Fruit fly (Drosophila melanogaster): Measurements from ENCODE around the gene CG43931.
A peak's percentile ranks its signal among the peaks of the same experiment; 100 is the strongest.

The CG43931 gene

dm6 chr3L:20918945-20919344 is 21.6 kb downstream of the CG43931 start (continued):
- TF ChIP-seq net (GFP tag; optimal IDR thresholded peaks at IDR 0.05) (no peak), CG10631 (GFP tag; optimal IDR thresholded peaks at IDR 0.05) (peak; percentile 48), Hr4 (GFP tag; optimal IDR thresholded peaks at IDR 0.05) (peak; percentile 73), Eip75B (GFP tag; optimal IDR thresholded peaks at IDR 0.05) (peak; percentile 23), Smox (GFP tag; optimal IDR thresholded peaks at IDR 0.05) (no peak), fd59A (GFP tag; optimal IDR thresholded peaks at IDR 0.05) (peak; percentile 11), Sox14 (GFP tag; optimal IDR thresholded peaks at IDR 0.05) (peak; percentile 2), acj6 (GFP tag; optimal IDR thresholded peaks at IDR 0.05) (no peak), CG6163 (GFP tag; IDR thresholded peaks at IDR 0.05) (0 out of 3 replicates have a peak, but pooled peaks have one; percentile 40), topi (GFP tag; optimal IDR thresholded peaks at IDR 0.05) (no peak), CG10669 (GFP tag; optimal IDR thresholded peaks at IDR 0.05) (no peak), CG11902 (GFP tag; optimal IDR thresholded peaks at IDR 0.05) (no peak), fkh (GFP tag; optimal IDR thresholded peaks at IDR 0.05) (no peak), cyc (GFP tag; optimal IDR thresholded peaks at IDR 0.05) (no peak), CG8632 (GFP tag; optimal IDR thresholded peaks at IDR 0.05) (no peak), spab (GFP tag; optimal IDR thresholded peaks at IDR 0.05) (no peak), CG8319 (GFP tag; optimal IDR thresholded peaks at IDR 0.05) (no peak), CG9139 (GFP tag; optimal IDR thresholded peaks at IDR 0.05) (no peak)

dm6 chr3L:20920495-20920894 is 23.1 kb downstream of the CG43931 start:
- peak; percentile 28 for TF ChIP-seq svp (GFP tag)
- TF ChIP-seq CG34406 (GFP tag; optimal IDR thresholded peaks at IDR 0.05), result no peak

- TF ChIP-seq acj6 (GFP tag; optimal IDR thresholded peaks at IDR 0.05) (no peak), Sox15 (GFP tag; optimal IDR thresholded peaks at IDR 0.05) (no peak), CG3032 (tag; optimal IDR thresholded peaks at IDR 0.05) (no peak), OdsH (GFP tag; optimal IDR thresholded peaks at IDR 0.05) (no peak), CG8632 (GFP tag; optimal IDR thresholded peaks at IDR 0.05) (no peak), lz (GFP tag; optimal IDR thresholded peaks at IDR 0.05) (no peak), Lpt (GFP tag; optimal IDR thresholded peaks at IDR 0.05) (no peak), CG8319 (GFP tag; optimal IDR thresholded peaks at IDR 0.05) (no peak), cyc (GFP tag; optimal IDR thresholded peaks at IDR 0.05) (no peak), CG3919 (GFP tag; optimal IDR thresholded peaks at IDR 0.05) (no peak), salr (GFP tag; optimal IDR thresholded peaks at IDR 0.05) (no peak), Hr39 (GFP tag; optimal IDR thresholded peaks at IDR 0.05) (peak; percentile 5), achi (GFP tag; optimal IDR thresholded peaks at IDR 0.05) (no peak), fd59A (GFP tag; optimal IDR thresholded peaks at IDR 0.05) (no peak), CG31627 (GFP tag; optimal IDR thresholded peaks at IDR 0.05) (peak; percentile 5), CG11294 (GFP tag; IDR thresholded peaks at IDR 0.05) (no peak), Ets21C (GFP tag; optimal IDR thresholded peaks at IDR 0.05) (no peak), spab (GFP tag; optimal IDR thresholded peaks at IDR 0.05) (no peak), Eip78C (GFP tag) (peak; percentile 49)
Observed at dm6 chr3L:20921859-20922258, 24.5 kb downstream of the CG43931 start.

DNA sequence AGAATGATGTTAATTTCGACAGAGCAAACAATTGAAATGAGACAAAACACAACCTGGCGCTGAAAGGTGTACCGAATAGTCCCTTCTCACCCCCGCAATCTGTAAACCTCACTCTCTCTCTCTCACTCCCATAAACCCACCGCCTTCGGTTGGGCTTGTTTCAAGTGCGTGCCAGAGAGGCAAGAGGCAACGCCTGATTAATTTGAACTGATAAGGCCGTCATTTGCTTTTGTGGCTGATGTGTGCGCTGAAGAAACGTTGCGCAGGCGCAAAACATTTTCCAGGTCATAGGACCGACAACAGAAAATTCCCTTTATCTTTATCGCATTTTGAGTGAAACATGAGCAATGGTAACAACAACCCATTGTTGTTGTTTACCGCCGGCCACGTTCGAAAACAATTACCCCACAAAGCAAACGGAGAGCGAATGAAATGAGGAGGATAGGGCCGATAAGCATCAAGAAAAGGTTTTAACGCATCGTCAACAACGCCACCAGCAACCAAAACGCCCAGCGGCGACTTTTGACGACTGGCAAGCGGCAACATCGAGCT is 25.0 kb downstream of the CG43931 start:
- TF ChIP-seq Lpt (GFP tag; optimal IDR thresholded peaks at IDR 0.05) (no peak), svp (GFP tag) (peak; percentile 63), Sox14 (GFP tag; optimal IDR thresholded peaks at IDR 0.05) (no peak), CG3919 (GFP tag; optimal IDR thresholded peaks at IDR 0.05) (no peak), Sox102F (GFP tag; optimal IDR thresholded peaks at IDR 0.05) (peak; percentile 3), dac (GFP tag; optimal IDR thresholded peaks at IDR 0.05) (no peak), lz (GFP tag; optimal IDR thresholded peaks at IDR 0.05) (no peak), Eip93F (GFP tag; optimal IDR thresholded peaks at IDR 0.05) (no peak), Hr4 (GFP tag; optimal IDR thresholded peaks at IDR 0.05) (no peak), CG6163 (GFP tag; IDR thresholded peaks at IDR 0.05) (no peak), Gug (GFP tag; IDR thresholded peaks at IDR 0.05) (no peak), CG6854 (GFP tag; optimal IDR thresholded peaks at IDR 0.05) (peak; percentile 75), CG1621 (tag; optimal IDR thresholded peaks at IDR 0.05) (peak; percentile 8), fkh (GFP tag; optimal IDR thresholded peaks at IDR 0.05) (peak; percentile 92), pdm3 (GFP tag; optimal IDR thresholded peaks at IDR 0.05) (no peak), Ets21C (GFP tag; optimal IDR thresholded peaks at IDR 0.05) (no peak), ss (GFP tag; optimal IDR thresholded peaks at IDR 0.05) (peak in 1 of 2 experiments; percentile 40), Smox (GFP tag; optimal IDR thresholded peaks at IDR 0.05) (no peak), CG11902 (GFP tag; optimal IDR thresholded peaks at IDR 0.05) (no peak), Eip78C (GFP tag) (peak; percentile 39), CG6808 (GFP tag; optimal IDR thresholded peaks at IDR 0.05) (no peak)
